Fruit fly (Drosophila melanogaster) whole organism, embryonic: ENCODE results near the gene Kap3.

ENCODE experiments used
- Ada2b ChIP-seq: fragments of 200-800 bp; sonication (Bioruptor generic); IDR thresholded peaks from 2 replicates; pipeline ENCODE4 v1.3.6; 2022; ENCODE audit warnings: missing biosample characterization, missing genetic modification characterization
- Atf3 ChIP-seq: fragments of 200-800 bp; sonication (Bioruptor generic); optimal IDR thresholded peaks from 3 replicates; lab custom pipeline; 2016; ENCODE audit warnings: missing biosample characterization, missing genetic modification characterization
- B-H2 ChIP-seq: fragments of 200-800 bp; sonication (Bioruptor generic); optimal IDR thresholded peaks from 2 replicates; lab custom pipeline; 2018; ENCODE audit warnings: missing biosample characterization, mild to moderate bottlenecking, missing genetic modification characterization
- CG10209 ChIP-seq: fragments of 200-800 bp; sonication (Bioruptor generic); optimal IDR thresholded peaks from 3 replicates; lab custom pipeline; 2017; ENCODE audit warnings: missing biosample characterization, mild to moderate bottlenecking, missing genetic modification characterization, missing genetic modification reagents
- CG11560 ChIP-seq: fragments of 200-800 bp; sonication (Bioruptor generic); IDR thresholded peaks from 3 replicates; pipeline ENCODE4 v1.3.6; 2022; ENCODE audit warnings: missing biosample characterization, missing genetic modification characterization
- CG12769 ChIP-seq: fragments of 200-800 bp; sonication (Bioruptor generic); optimal IDR thresholded peaks from 2 replicates; lab custom pipeline; 2019; ENCODE audit warnings: missing biosample characterization, mild to moderate bottlenecking, missing genetic modification characterization, moderate library complexity
- CG12942 ChIP-seq: fragments of 200-800 bp; sonication (Bioruptor generic); optimal IDR thresholded peaks from 3 replicates; lab custom pipeline; 2016; ENCODE audit warnings: missing biosample characterization, missing genetic modification characterization
- CG14965 ChIP-seq: fragments of 200-800 bp; sonication (Bioruptor generic); optimal IDR thresholded peaks from 2 replicates; lab custom pipeline; 2016; ENCODE audit warnings: missing biosample characterization, missing genetic modification characterization, borderline replicate concordance
- CG15011 ChIP-seq: fragments of 200-800 bp; sonication (Bioruptor generic); optimal IDR thresholded peaks from 3 replicates; lab custom pipeline; 2018; ENCODE audit warnings: missing biosample characterization, mild to moderate bottlenecking, missing genetic modification characterization
- CG1602 ChIP-seq: fragments of 200-800 bp; sonication (Bioruptor generic); optimal IDR thresholded peaks from 3 replicates; lab custom pipeline; 2016; ENCODE audit warnings: missing biosample characterization, missing genetic modification characterization
- CG16813 ChIP-seq: fragments of 200-800 bp; sonication (Bioruptor generic); IDR thresholded peaks from 3 replicates; pipeline ENCODE4 v1.3.6; 2022; ENCODE audit warnings: missing biosample characterization, missing genetic modification characterization; ENCODE audit not compliant: partially characterized antibody
- CG18011 ChIP-seq: fragments of 200-800 bp; sonication (Bioruptor generic); optimal IDR thresholded peaks from 2 replicates; lab custom pipeline; 2017; ENCODE audit warnings: missing biosample characterization, missing genetic modification characterization, mild to moderate bottlenecking, moderate library complexity, missing genotype
- CG18764 ChIP-seq: fragments of 200-800 bp; sonication (Bioruptor generic); optimal IDR thresholded peaks from 3 replicates; lab custom pipeline; 2016; ENCODE audit warnings: missing biosample characterization, missing genetic modification characterization
- CG30431 ChIP-seq: fragments of 200-800 bp; sonication (Bioruptor generic); optimal IDR thresholded peaks from 2 replicates; lab custom pipeline; 2017; ENCODE audit warnings: missing biosample characterization, missing genetic modification characterization
- CG32772 ChIP-seq: fragments of 200-800 bp; sonication (Bioruptor generic); IDR thresholded peaks from 2 replicates; pipeline ENCODE4 v1.3.6; 2022; ENCODE audit warnings: missing biosample characterization, missing genetic modification characterization
- CG4617 ChIP-seq: fragments of 200-800 bp; sonication (Bioruptor generic); optimal IDR thresholded peaks from 3 replicates; lab custom pipeline; 2016; ENCODE audit warnings: missing biosample characterization, missing genetic modification characterization, borderline replicate concordance
- CG5180 ChIP-seq: fragments of 200-800 bp; sonication (Bioruptor generic); optimal IDR thresholded peaks from 3 replicates; lab custom pipeline; 2017; ENCODE audit warnings: missing biosample characterization, missing genetic modification characterization, mild to moderate bottlenecking, moderate library complexity, missing genetic modification reagents
- CG6654 ChIP-seq: fragments of 200-800 bp; sonication (Bioruptor generic); optimal IDR thresholded peaks from 2 replicates; lab custom pipeline; 2017; ENCODE audit warnings: missing biosample characterization, mild to moderate bottlenecking, missing genetic modification characterization
- CG6765 ChIP-seq: fragments of 200-800 bp; sonication (Bioruptor generic); optimal IDR thresholded peaks from 3 replicates; lab custom pipeline; 2017; ENCODE audit warnings: missing biosample characterization, mild to moderate bottlenecking, missing genetic modification characterization
- CG7928 ChIP-seq: fragments of 200-800 bp; sonication (Bioruptor generic); optimal IDR thresholded peaks from 2 replicates; lab custom pipeline; 2017; ENCODE audit warnings: missing biosample characterization, mild to moderate bottlenecking, missing genetic modification characterization
- CG8089 ChIP-seq: fragments of 200-800 bp; sonication (Bioruptor generic); optimal IDR thresholded peaks from 3 replicates; lab custom pipeline; 2016; ENCODE audit warnings: missing biosample characterization, missing genetic modification characterization
- CG8388 ChIP-seq: fragments of 200-800 bp; sonication (Bioruptor generic); optimal IDR thresholded peaks from 2 replicates; lab custom pipeline; 2019; ENCODE audit warnings: missing biosample characterization, mild to moderate bottlenecking, missing genetic modification characterization, moderate library complexity
- CG8924 ChIP-seq: fragments of 200-800 bp; optimal IDR thresholded peaks from 3 replicates; lab custom pipeline; 2019; ENCODE audit warnings: missing biosample characterization, mild to moderate bottlenecking, missing genetic modification characterization, moderate library complexity
- CG9932 ChIP-seq: fragments of 200-800 bp; sonication (Bioruptor generic); IDR thresholded peaks from 2 replicates; pipeline ENCODE4 v1.3.6; 2022; ENCODE audit warnings: missing biosample characterization, missing genetic modification characterization
- Camta ChIP-seq: fragments of 200-800 bp; sonication (Bioruptor generic); optimal IDR thresholded peaks from 2 replicates; lab custom pipeline; 2016; ENCODE audit warnings: missing biosample characterization, missing genetic modification characterization
- Ets97D ChIP-seq: fragments of 200-800 bp; sonication (Bioruptor generic); optimal IDR thresholded peaks from 3 replicates; lab custom pipeline; 2016; ENCODE audit warnings: missing biosample characterization, missing genetic modification characterization
- Fer3 ChIP-seq: fragments of 200-800 bp; sonication (Bioruptor generic); optimal IDR thresholded peaks from 2 replicates; lab custom pipeline; 2018; ENCODE audit warnings: missing biosample characterization, mild to moderate bottlenecking, missing genetic modification characterization, moderate library complexity
- Hsf ChIP-seq: fragments of 200-800 bp; sonication (Bioruptor generic); optimal IDR thresholded peaks from 3 replicates; lab custom pipeline; 2016; ENCODE audit warnings: missing biosample characterization, missing genetic modification characterization
- MTF-1 ChIP-seq: fragments of 200-800 bp; sonication (Bioruptor generic); optimal IDR thresholded peaks from 2 replicates; lab custom pipeline; 2018; ENCODE audit warnings: missing biosample characterization, mild to moderate bottlenecking, missing genetic modification characterization, borderline replicate concordance
- Med ChIP-seq: fragments of 200-800 bp; sonication (Bioruptor generic); peaks from one replicate; lab custom pipeline; 2016; ENCODE audit warnings: missing biosample characterization, missing genetic modification characterization, mild to moderate bottlenecking, inconsistent platforms, moderate library complexity
- Oli ChIP-seq: fragments of 200-800 bp; sonication (Bioruptor generic); optimal IDR thresholded peaks from 2 replicates; lab custom pipeline; 2018; ENCODE audit warnings: missing biosample characterization, mild to moderate bottlenecking, missing genetic modification characterization, moderate library complexity
- Ptx1 ChIP-seq: fragments of 200-800 bp; sonication (Bioruptor generic); IDR thresholded peaks from 2 replicates; pipeline ENCODE4 v1.3.6; 2022; ENCODE audit warnings: missing biosample characterization, missing genetic modification characterization
- Sox100B ChIP-seq: fragments of 200-800 bp; sonication (Bioruptor generic); optimal IDR thresholded peaks from 3 replicates; lab custom pipeline; 2018; ENCODE audit warnings: missing biosample characterization, mild to moderate bottlenecking, missing genetic modification characterization
- Sry-δ ChIP-seq: fragments of 200-800 bp; sonication (Bioruptor generic); optimal IDR thresholded peaks from 2 replicates; lab custom pipeline; 2016; ENCODE audit warnings: missing biosample characterization, missing genetic modification characterization
- amos ChIP-seq: fragments of 200-800 bp; sonication (Bioruptor generic); IDR thresholded peaks from 2 replicates; pipeline ENCODE4 v1.3.6; 2022; ENCODE audit warnings: missing biosample characterization, missing genetic modification characterization; ENCODE audit not compliant: partially characterized antibody
- da ChIP-seq: fragments of 200-800 bp; sonication (Bioruptor generic); optimal IDR thresholded peaks from 2 replicates; lab custom pipeline; 2016; ENCODE audit warnings: missing biosample characterization, missing genetic modification characterization
- dmrt99B ChIP-seq: fragments of 200-800 bp; sonication (Bioruptor generic); optimal IDR thresholded peaks from 2 replicates; lab custom pipeline; 2018; ENCODE audit warnings: missing biosample characterization, mild to moderate bottlenecking, missing genetic modification characterization, moderate library complexity
- dysf ChIP-seq: fragments of 200-800 bp; sonication (Bioruptor generic); IDR thresholded peaks from 3 replicates; pipeline ENCODE4 v1.3.6; 2022; ENCODE audit warnings: missing biosample characterization, missing genetic modification characterization
- eyg ChIP-seq: fragments of 200-800 bp; sonication (Bioruptor generic); optimal IDR thresholded peaks from 3 replicates; lab custom pipeline; 2016; ENCODE audit warnings: missing biosample characterization, missing genetic modification characterization
- gcm ChIP-seq: fragments of 200-800 bp; sonication (Bioruptor generic); optimal IDR thresholded peaks from 2 replicates; lab custom pipeline; 2019; ENCODE audit warnings: missing biosample characterization, mild to moderate bottlenecking, missing genetic modification characterization, moderate library complexity
- insv ChIP-seq, 2 experiments: fragments of 200-800 bp; sonication (Bioruptor generic); optimal IDR thresholded peaks; 3 replicates each; lab custom pipeline; 2016 to 2018; ENCODE audit warnings: missing biosample characterization in 2 of 2, missing genetic modification characterization in 2 of 2
- ken ChIP-seq: fragments of 200-800 bp; sonication (Bioruptor generic); IDR thresholded peaks from 3 replicates; pipeline ENCODE4 v1.3.6; 2022; ENCODE audit warnings: missing biosample characterization, missing genetic modification characterization
- maf-S ChIP-seq: fragments of 200-800 bp; sonication (Bioruptor generic); optimal IDR thresholded peaks from 2 replicates; lab custom pipeline; 2016; ENCODE audit warnings: missing biosample characterization, missing genetic modification characterization
- nom ChIP-seq: fragments of 200-800 bp; sonication (Bioruptor generic); optimal IDR thresholded peaks from 2 replicates; lab custom pipeline; 2017; ENCODE audit warnings: missing biosample characterization, missing genetic modification characterization, mild to moderate bottlenecking, moderate library complexity, missing genetic modification reagents
- repo ChIP-seq: fragments of 200-800 bp; sonication (Bioruptor generic); optimal IDR thresholded peaks from 2 replicates; lab custom pipeline; 2016; ENCODE audit warnings: missing biosample characterization, missing genetic modification characterization
- salm ChIP-seq: fragments of 200-800 bp; sonication (Bioruptor generic); optimal IDR thresholded peaks from 2 replicates; lab custom pipeline; 2018; ENCODE audit warnings: missing biosample characterization, mild to moderate bottlenecking, missing genetic modification characterization
- seq ChIP-seq: fragments of 200-800 bp; sonication (Bioruptor generic); IDR thresholded peaks from 2 replicates; pipeline ENCODE4 v1.3.6; 2022; ENCODE audit warnings: missing biosample characterization, missing genetic modification characterization
- z ChIP-seq: fragments of 200-800 bp; sonication (Bioruptor generic); IDR thresholded peaks from 3 replicates; pipeline ENCODE4 v1.3.6; 2022; ENCODE audit warnings: missing biosample characterization, missing genetic modification characterization
- zen2 ChIP-seq: fragments of 200-800 bp; sonication (Bioruptor generic); IDR thresholded peaks from 3 replicates; pipeline ENCODE4 v1.3.6; 2022; ENCODE audit warnings: missing biosample characterization, missing genetic modification characterization; ENCODE audit not compliant: partially characterized antibody

Gene Kap3

dm6 chrX:11326213-11326731, 13.6 kb downstream of the Kap3 start (continued):
- TF ChIP-seq insv (GFP tag; optimal IDR thresholded peaks at IDR 0.05; lab: Kevin White, UChicago), result peak in 1 of 2 experiments; percentile 12
- TF ChIP-seq Atf3 (GFP tag; lab: Kevin White, UChicago), result no peak
- peak; percentile 17 for TF ChIP-seq CG14965 (GFP tag; lab: Kevin White, UChicago)
- peak; percentile 11 for TF ChIP-seq CG18011
- peak; percentile 59; the same call in 1 of the 2 replicates for TF ChIP-seq seq (GFP tag; lab: Robert Waterston, UW)
- peak; percentile 64 for TF ChIP-seq salm (tag; lab: Kevin White, UChicago)
- TF ChIP-seq amos (GFP tag; lab: Robert Waterston, UW), result no peak; the same call in 1 of the 2 replicates
- TF ChIP-seq Med (GFP tag; lab: Kevin White, UChicago), result peak; percentile 94
- peak; percentile 47 for TF ChIP-seq CG6765
- TF ChIP-seq CG6654, result peak; percentile 55
- TF ChIP-seq dysf, result peak; percentile 77
- TF ChIP-seq Sox100B (GFP tag; lab: Kevin White, UChicago), result peak; percentile 82
- peak; percentile 83 for TF ChIP-seq dmrt99B (tag; lab: Kevin White, UChicago)
- TF ChIP-seq Ada2b (GFP tag; lab: Robert Waterston, UW), result peak; percentile 31; the same call in 1 of the 2 replicates
- no peak for TF ChIP-seq z
- TF ChIP-seq gcm (GFP tag; lab: Kevin White, UChicago), result peak; percentile 57
- TF ChIP-seq Ptx1 (GFP tag; lab: Robert Waterston, UW), result peak; percentile 77
- TF ChIP-seq CG30431 (GFP tag; lab: Kevin White, UChicago), result peak; percentile 27
- peak; percentile 70 for TF ChIP-seq CG8388 (GFP tag; lab: Kevin White, UChicago)
- peak; percentile 29 for TF ChIP-seq CG1602
- TF ChIP-seq CG5180 (GFP tag; lab: Kevin White, UChicago), result peak; percentile 53
- TF ChIP-seq B-H2 (GFP tag; lab: Kevin White, UChicago), result no peak
- TF ChIP-seq Ets97D, result no peak
- peak; percentile 3 for TF ChIP-seq CG4617 (GFP tag; lab: Kevin White, UChicago)
- peak; percentile 44 for TF ChIP-seq CG18764
- TF ChIP-seq Oli (tag; lab: Kevin White, UChicago), result peak; percentile 81
- TF ChIP-seq CG12769 (tag; lab: Kevin White, UChicago), result no peak
- peak; percentile 5 for TF ChIP-seq da
- no peak for TF ChIP-seq MTF-1 (GFP tag; lab: Kevin White, UChicago)
- TF ChIP-seq Fer3, result peak; percentile 62
- TF ChIP-seq Camta, result peak; percentile 49
- peak; percentile 14 for TF ChIP-seq CG12942 (GFP tag; lab: Kevin White, UChicago)
- TF ChIP-seq nom (GFP tag; lab: Kevin White, UChicago), result peak; percentile 43
- peak; percentile 53 for TF ChIP-seq CG15011 (GFP tag; lab: Kevin White, UChicago)
- peak; percentile 26 for TF ChIP-seq CG8089 (GFP tag; lab: Kevin White, UChicago)
- TF ChIP-seq repo (GFP tag; lab: Kevin White, UChicago), result no peak
- TF ChIP-seq CG7928, result peak; percentile 35
- TF ChIP-seq maf-S, result peak; percentile 49
- TF ChIP-seq CG11560 (tag; lab: Robert Waterston, UW), result peak; percentile 50; the same call in 1 of the 3 replicates
- TF ChIP-seq CG16813 (GFP tag; lab: Robert Waterston, UW), result no peak
- TF ChIP-seq CG9932 (GFP tag; lab: Robert Waterston, UW), result peak; percentile 56
- TF ChIP-seq Hsf (GFP tag; lab: Kevin White, UChicago), result peak; percentile 63
- TF ChIP-seq CG10209, result peak; percentile 68
- peak; percentile 56 for TF ChIP-seq CG8924
- no peak for TF ChIP-seq zen2 (GFP tag; lab: Robert Waterston, UW)
- TF ChIP-seq Sry-δ (GFP tag; lab: Kevin White, UChicago), result peak; percentile 9
- TF ChIP-seq eyg (GFP tag; lab: Kevin White, UChicago), result peak; percentile 62
- TF ChIP-seq CG32772, result peak; percentile 51; the same call in 1 of the 2 replicates
- TF ChIP-seq ken (GFP tag; lab: Robert Waterston, UW), result no peak; the same call in 2 of the 3 replicates
